Fruit fly (Drosophila melanogaster) whole organism, embryonic: Measurements from ENCODE around the gene CG12951.
A peak's percentile ranks its signal among the peaks of the same experiment; 100 is the strongest.

ENCODE experiments used
- ATbp ChIP-seq: fragments of 200-800 bp; sonication (Bioruptor generic); optimal IDR thresholded peaks from 2 replicates; lab custom pipeline; 2017; ENCODE audit warnings: missing biosample characterization, mild to moderate bottlenecking, missing genetic modification characterization, missing genetic modification reagents
- Atf-2 ChIP-seq: fragments of 200-800 bp; sonication (Bioruptor generic); optimal IDR thresholded peaks from 2 replicates; lab custom pipeline; 2016; ENCODE audit warnings: missing biosample characterization, missing genetic modification characterization
- CG10209 ChIP-seq: fragments of 200-800 bp; sonication (Bioruptor generic); optimal IDR thresholded peaks from 3 replicates; lab custom pipeline; 2017; ENCODE audit warnings: missing biosample characterization, mild to moderate bottlenecking, missing genetic modification characterization, missing genetic modification reagents
- CG10565 ChIP-seq: fragments of 200-800 bp; sonication (Bioruptor generic); optimal IDR thresholded peaks from 3 replicates; lab custom pipeline; 2016; ENCODE audit warnings: missing biosample characterization, mild to moderate bottlenecking, missing genetic modification characterization
- CG10979 ChIP-seq: fragments of 200-800 bp; sonication (Bioruptor generic); optimal IDR thresholded peaks from 2 replicates; lab custom pipeline; 2018; ENCODE audit warnings: missing biosample characterization, mild to moderate bottlenecking, missing genetic modification characterization, moderate library complexity
- CG1233 ChIP-seq: fragments of 200-800 bp; sonication (Bioruptor generic); optimal IDR thresholded peaks from 4 replicates; lab custom pipeline; 2018; ENCODE audit warnings: missing biosample characterization, mild to moderate bottlenecking, missing genetic modification characterization
- CG13287 ChIP-seq: fragments of 200-800 bp; sonication (Bioruptor generic); IDR thresholded peaks from 2 replicates; pipeline ENCODE4 v1.3.6; 2022; ENCODE audit warnings: missing biosample characterization, missing genetic modification characterization; ENCODE audit not compliant: partially characterized antibody
- CG14860 ChIP-seq: fragments of 200-800 bp; sonication (Bioruptor generic); IDR thresholded peaks from 3 replicates; pipeline ENCODE4 v1.3.6; 2022; ENCODE audit warnings: missing biosample characterization, missing genetic modification characterization; ENCODE audit not compliant: partially characterized antibody
- CG17328 ChIP-seq: fragments of 200-800 bp; sonication (Bioruptor generic); IDR thresholded peaks from 2 replicates; pipeline ENCODE4 v1.3.6; 2022; ENCODE audit warnings: missing biosample characterization, missing genetic modification characterization
- CG17612 ChIP-seq: fragments of 200-800 bp; sonication (Bioruptor generic); IDR thresholded peaks from 2 replicates; pipeline ENCODE4 v1.3.6; 2022; ENCODE audit warnings: missing biosample characterization, missing genetic modification characterization
- CG17912 ChIP-seq: fragments of 200-800 bp; sonication (Bioruptor generic); optimal IDR thresholded peaks from 2 replicates; lab custom pipeline; 2018; ENCODE audit warnings: missing biosample characterization, mild to moderate bottlenecking, missing genetic modification characterization
- CG18476 ChIP-seq: fragments of 200-800 bp; sonication (Bioruptor generic); optimal IDR thresholded peaks from 2 replicates; lab custom pipeline; 2016; ENCODE audit warnings: missing biosample characterization, mild to moderate bottlenecking, missing genetic modification characterization
- CG18764 ChIP-seq: fragments of 200-800 bp; sonication (Bioruptor generic); optimal IDR thresholded peaks from 3 replicates; lab custom pipeline; 2016; ENCODE audit warnings: missing biosample characterization, missing genetic modification characterization
- CG30020 ChIP-seq: fragments of 200-800 bp; optimal IDR thresholded peaks from 2 replicates; lab custom pipeline; 2019; ENCODE audit warnings: missing biosample characterization, mild to moderate bottlenecking, missing genetic modification characterization, moderate library complexity
- CG3726 ChIP-seq: fragments of 200-800 bp; sonication (Bioruptor generic); IDR thresholded peaks from 3 replicates; pipeline ENCODE4, ENCODE4 v1.3.6; 2022; ENCODE audit warnings: missing biosample characterization, missing genetic modification characterization
- CG4328 ChIP-seq: fragments of 200-800 bp; sonication (Bioruptor generic); optimal IDR thresholded peaks from 3 replicates; lab custom pipeline; 2017; ENCODE audit warnings: missing biosample characterization, missing genetic modification reagents, missing genetic modification characterization
- CG4360 ChIP-seq: fragments of 200-800 bp; sonication (Bioruptor generic); IDR thresholded peaks from 2 replicates; pipeline ENCODE4 v1.3.6; 2022; ENCODE audit warnings: missing biosample characterization, missing genetic modification characterization
- CG4617 ChIP-seq: fragments of 200-800 bp; sonication (Bioruptor generic); optimal IDR thresholded peaks from 3 replicates; lab custom pipeline; 2016; ENCODE audit warnings: missing biosample characterization, missing genetic modification characterization, borderline replicate concordance
- CG6654 ChIP-seq: fragments of 200-800 bp; sonication (Bioruptor generic); optimal IDR thresholded peaks from 2 replicates; lab custom pipeline; 2017; ENCODE audit warnings: missing biosample characterization, mild to moderate bottlenecking, missing genetic modification characterization
- CG6683 ChIP-seq: fragments of 200-800 bp; sonication (Bioruptor generic); optimal IDR thresholded peaks from 2 replicates; lab custom pipeline; 2017; ENCODE audit warnings: missing biosample characterization, mild to moderate bottlenecking, missing genetic modification characterization, missing genetic modification reagents
- CG6689 ChIP-seq: fragments of 200-800 bp; sonication (Bioruptor generic); IDR thresholded peaks from 2 replicates; pipeline ENCODE4 v1.3.6; 2022; ENCODE audit warnings: missing biosample characterization, missing genetic modification characterization
- CG7745 ChIP-seq: fragments of 200-800 bp; sonication (Bioruptor generic); optimal IDR thresholded peaks from 2 replicates; lab custom pipeline; 2018; ENCODE audit warnings: missing biosample characterization, mild to moderate bottlenecking, missing genetic modification characterization, moderate library complexity
- CG7786 ChIP-seq: fragments of 200-800 bp; sonication (Bioruptor generic); optimal IDR thresholded peaks from 2 replicates; lab custom pipeline; 2016; ENCODE audit warnings: missing biosample characterization, missing genetic modification characterization
- CG9609 ChIP-seq: fragments of 200-800 bp; sonication (Bioruptor generic); optimal IDR thresholded peaks from 3 replicates; lab custom pipeline; 2016; ENCODE audit warnings: missing biosample characterization, missing genetic modification characterization
- Dbx ChIP-seq: fragments of 200-800 bp; sonication (Bioruptor generic); IDR thresholded peaks from 3 replicates; pipeline ENCODE4 v1.3.6; 2022; ENCODE audit warnings: missing biosample characterization, missing genetic modification characterization
- Elba2 ChIP-seq: fragments of 200-800 bp; sonication (Bioruptor generic); optimal IDR thresholded peaks from 3 replicates; lab custom pipeline; 2016; ENCODE audit warnings: missing biosample characterization, missing genetic modification characterization
- Fer1 ChIP-seq: fragments of 200-800 bp; sonication (Bioruptor generic); optimal IDR thresholded peaks from 2 replicates; lab custom pipeline; 2017; ENCODE audit warnings: missing biosample characterization, mild to moderate bottlenecking, missing genetic modification characterization
- HHEX ChIP-seq: fragments of 200-800 bp; sonication (Bioruptor generic); optimal IDR thresholded peaks from 3 replicates; lab custom pipeline; 2017; ENCODE audit warnings: missing biosample characterization, mild to moderate bottlenecking, missing genetic modification characterization, missing genetic modification reagents
- Jarid2 ChIP-seq: fragments of 200-800 bp; sonication (Bioruptor generic); optimal IDR thresholded peaks from 3 replicates; lab custom pipeline; 2017; ENCODE audit warnings: mild to moderate bottlenecking, missing biosample characterization, missing genetic modification reagents, missing genetic modification characterization
- Sin3A ChIP-seq: fragments of >200 bp; optimal IDR thresholded peaks from 2 replicates; lab custom pipeline; 2018
- Six4 ChIP-seq: fragments of 200-800 bp; sonication (Bioruptor generic); optimal IDR thresholded peaks from 2 replicates; lab custom pipeline; 2016; ENCODE audit warnings: missing biosample characterization, missing genetic modification characterization
- amos ChIP-seq: fragments of 200-800 bp; sonication (Bioruptor generic); IDR thresholded peaks from 2 replicates; pipeline ENCODE4 v1.3.6; 2022; ENCODE audit warnings: missing biosample characterization, missing genetic modification characterization; ENCODE audit not compliant: partially characterized antibody
- aop ChIP-seq: fragments of 200-800 bp; sonication (Bioruptor generic); IDR thresholded peaks from 2 replicates; pipeline ENCODE4 v1.3.6; 2022; ENCODE audit warnings: missing biosample characterization, missing genetic modification characterization
- ato ChIP-seq: fragments of 200-800 bp; sonication (Bioruptor generic); IDR thresholded peaks from 2 replicates; pipeline ENCODE4 v1.3.6; 2022; ENCODE audit warnings: missing biosample characterization, missing genetic modification characterization; ENCODE audit not compliant: partially characterized antibody
- bbx ChIP-seq: fragments of 200-800 bp; sonication (Bioruptor generic); IDR thresholded peaks from 2 replicates; pipeline ENCODE4 v1.3.6; 2022; ENCODE audit warnings: missing biosample characterization, missing genetic modification characterization; ENCODE audit not compliant: partially characterized antibody
- chinmo ChIP-seq: fragments of 200-800 bp; sonication (Bioruptor generic); IDR thresholded peaks from 4 replicates; pipeline ENCODE4 v1.3.6; 2022; ENCODE audit warnings: missing biosample characterization, missing genetic modification characterization; ENCODE audit not compliant: partially characterized antibody
- crc ChIP-seq: fragments of 200-800 bp; sonication (Bioruptor generic); optimal IDR thresholded peaks from 2 replicates; lab custom pipeline; 2016; ENCODE audit warnings: missing biosample characterization, missing genetic modification characterization
- croc ChIP-seq: fragments of 200-800 bp; sonication (Bioruptor generic); conservative IDR thresholded peaks from 3 replicates; pipeline ENCODE4 v1.3.6; 2022; ENCODE audit warnings: missing biosample characterization, missing genetic modification characterization
- dysf ChIP-seq: fragments of 200-800 bp; sonication (Bioruptor generic); IDR thresholded peaks from 3 replicates; pipeline ENCODE4 v1.3.6; 2022; ENCODE audit warnings: missing biosample characterization, missing genetic modification characterization
- ems ChIP-seq: fragments of 200-800 bp; sonication (Bioruptor generic); optimal IDR thresholded peaks from 3 replicates; lab custom pipeline; 2016; ENCODE audit warnings: missing biosample characterization, missing genetic modification characterization
- grn ChIP-seq: fragments of 200-800 bp; sonication (Bioruptor generic); optimal IDR thresholded peaks from 3 replicates; lab custom pipeline; 2017; ENCODE audit warnings: missing biosample characterization, missing genetic modification characterization
- gro ChIP-seq: fragments of 200-800 bp; sonication (Bioruptor generic); optimal IDR thresholded peaks from 2 replicates; lab custom pipeline; 2016; ENCODE audit warnings: missing biosample characterization, missing genetic modification characterization
- her ChIP-seq: fragments of 200-800 bp; sonication (Bioruptor generic); optimal IDR thresholded peaks from 2 replicates; lab custom pipeline; 2016; ENCODE audit warnings: missing biosample characterization, missing genetic modification characterization
- ind ChIP-seq: fragments of 200-800 bp; sonication (Bioruptor generic); optimal IDR thresholded peaks from 3 replicates; lab custom pipeline; 2016; ENCODE audit warnings: missing biosample characterization, missing genetic modification characterization
- luna ChIP-seq: fragments of 200-800 bp; sonication (Bioruptor generic); optimal IDR thresholded peaks from 2 replicates; lab custom pipeline; 2016; ENCODE audit warnings: missing biosample characterization, missing genetic modification characterization
- otp ChIP-seq: fragments of 200-800 bp; sonication (Bioruptor generic); IDR thresholded peaks from 3 replicates; pipeline ENCODE4, ENCODE4 v1.3.6; 2022; ENCODE audit warnings: missing biosample characterization, missing genetic modification characterization
- pros ChIP-seq: fragments of 200-800 bp; sonication (Bioruptor generic); optimal IDR thresholded peaks from 3 replicates; lab custom pipeline; 2019; ENCODE audit warnings: missing biosample characterization, mild to moderate bottlenecking, missing genetic modification characterization, moderate library complexity
- salm ChIP-seq: fragments of 200-800 bp; sonication (Bioruptor generic); optimal IDR thresholded peaks from 2 replicates; lab custom pipeline; 2018; ENCODE audit warnings: missing biosample characterization, mild to moderate bottlenecking, missing genetic modification characterization
- sob ChIP-seq: fragments of 200-800 bp; sonication (Bioruptor generic); IDR thresholded peaks from 2 replicates; pipeline ENCODE4 v1.3.6; 2022; ENCODE audit warnings: missing biosample characterization, missing genetic modification characterization
- unc-4 ChIP-seq: fragments of 200-800 bp; sonication (Bioruptor generic); IDR thresholded peaks from 2 replicates; pipeline ENCODE4 v1.3.6; 2022; ENCODE audit warnings: missing biosample characterization, missing genetic modification characterization; ENCODE audit not compliant: partially characterized antibody
- zen2 ChIP-seq: fragments of 200-800 bp; sonication (Bioruptor generic); IDR thresholded peaks from 3 replicates; pipeline ENCODE4 v1.3.6; 2022; ENCODE audit warnings: missing biosample characterization, missing genetic modification characterization; ENCODE audit not compliant: partially characterized antibody

Gene CG12951

dm6 chr3R:9344791-9345208 is 14.7 kb upstream of the CG12951 start (continued):
- TF ChIP-seq HHEX (GFP tag; lab: Kevin White, UChicago) (peak; percentile 13), CG10565 (GFP tag; lab: Kevin White, UChicago) (no peak), CG17612 (no peak), her (no peak), zen2 (GFP tag; lab: Robert Waterston, UW) (no peak), CG6654 (GFP tag; lab: Kevin White, UChicago) (no peak), CG14860 (GFP tag; lab: Robert Waterston, UW) (no peak), ato (no peak), ems (GFP tag; lab: Kevin White, UChicago) (peak; percentile 18), Atf-2 (no peak), CG4360 (GFP tag; lab: Robert Waterston, UW) (no peak), CG10209 (GFP tag; lab: Kevin White, UChicago) (peak; percentile 24), aop (no peak), CG7786 (GFP tag; lab: Kevin White, UChicago) (no peak), CG6689 (GFP tag; lab: Robert Waterston, UW) (no peak), CG9609 (GFP tag; lab: Kevin White, UChicago) (no peak), Six4 (GFP tag; lab: Kevin White, UChicago) (no peak), CG1233 (GFP tag; lab: Kevin White, UChicago) (peak; percentile 7), ATbp (GFP tag; lab: Kevin White, UChicago) (peak; percentile 16), CG6683 (no peak), Elba2 (GFP tag; lab: Kevin White, UChicago) (no peak), ind (peak; percentile 18), unc-4 (GFP tag; lab: Robert Waterston, UW) (no peak), CG18476 (no peak), gro (GFP tag; lab: Kevin White, UChicago) (no peak), crc (GFP tag; lab: Kevin White, UChicago) (no peak), Fer1 (GFP tag; lab: Kevin White, UChicago) (no peak), CG17912 (GFP tag; lab: Kevin White, UChicago) (no peak), Dbx (GFP tag; lab: Robert Waterston, UW) (no peak), chinmo (GFP tag; lab: Robert Waterston, UW) (no peak), CG17328 (peak; percentile 60), otp (GFP tag; lab: Robert Waterston, UW) (no peak), CG18764 (GFP tag; lab: Kevin White, UChicago) (peak; percentile 27), Jarid2 (GFP tag; lab: Kevin White, UChicago) (no peak), salm (no peak), sob (GFP tag; lab: Robert Waterston, UW) (no peak), CG13287 (GFP tag; lab: Robert Waterston, UW) (no peak), grn (GFP tag; lab: Kevin White, UChicago) (no peak), Sin3A (lab: Kevin White, UChicago) (no peak), pros (no peak), CG10979 (peak; percentile 58), amos (GFP tag; lab: Robert Waterston, UW) (no peak), croc (GFP tag; lab: Robert Waterston, UW) (no peak), CG3726 (GFP tag; lab: Robert Waterston, UW) (no peak), CG30020 (tag; lab: Kevin White, UChicago) (no peak), CG7745 (no peak), CG4617 (GFP tag; lab: Kevin White, UChicago) (no peak), bbx (no peak), dysf (GFP tag; lab: Robert Waterston, UW) (peak; percentile 48; the same call in 2 of the 3 replicates), CG4328 (no peak), luna (GFP tag; lab: Kevin White, UChicago) (no peak)
